Worm (Caenorhabditis elegans): ENCODE data around the gene dhs-25.

dhs-25 gene

DNA sequence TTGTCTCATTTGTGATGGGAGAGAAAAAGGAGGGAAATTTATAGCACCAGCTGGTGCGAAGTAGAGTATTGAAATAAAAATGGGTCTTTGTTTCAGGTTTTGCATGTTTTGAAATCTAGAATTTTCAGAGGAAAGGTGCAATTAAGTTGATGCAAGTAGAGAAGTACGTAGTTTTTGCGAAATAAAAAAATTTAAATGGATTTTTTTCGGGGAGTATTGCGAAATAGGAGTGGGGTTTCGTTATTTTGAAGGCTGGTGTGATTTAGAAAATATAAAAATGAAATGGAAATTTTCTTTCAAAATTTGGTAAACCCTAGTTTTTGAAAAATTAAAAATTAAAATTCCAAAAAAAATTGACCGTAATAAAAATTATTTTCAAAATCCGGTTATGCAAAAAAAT lies 41.8 kb downstream of the dhs-25 start:
- TF ChIP-seq blmp-1 (tag; optimal IDR thresholded peaks at IDR 0.05) (no peak), ztf-11 (tag; optimal IDR thresholded peaks at IDR 0.05) (no peak), elt-3 (tag; optimal IDR thresholded peaks at IDR 0.05) (no peak), nhr-28 (tag; optimal IDR thresholded peaks at IDR 0.05) (no peak), lsy-2 (tag; optimal IDR thresholded peaks at IDR 0.05) (no peak), elt-1 (tag; optimal IDR thresholded peaks at IDR 0.05; ENCODE audit: borderline replicate concordance, insufficient read depth) (no peak), nhr-237 (tag; optimal IDR thresholded peaks at IDR 0.05) (no peak), flh-1 (GFP tag; optimal IDR thresholded peaks at IDR 0.05) (no peak), tbx-8 (GFP tag; optimal IDR thresholded peaks at IDR 0.05) (no peak)

DNA sequence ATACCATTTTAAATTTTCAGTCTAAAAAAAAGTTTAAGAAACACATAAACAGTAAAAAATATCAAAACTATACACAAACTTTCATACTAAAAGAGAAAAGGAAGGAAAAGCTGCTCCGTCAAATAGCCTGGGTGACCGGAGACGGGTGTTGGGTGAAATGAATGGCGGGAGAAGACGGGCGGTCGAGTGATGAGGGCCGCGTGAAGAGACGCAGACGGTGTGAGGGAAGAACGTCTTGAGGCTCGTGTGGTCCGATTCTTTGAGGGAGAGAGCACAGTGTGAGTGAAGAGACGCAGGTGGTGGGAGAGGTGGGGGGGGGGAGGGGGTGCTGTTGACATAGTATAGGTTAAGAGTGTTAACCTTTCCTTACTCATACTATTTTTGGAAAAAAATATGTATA lies 42.7 kb downstream of the dhs-25 start:
- TF ChIP-seq mep-1 (tag; optimal IDR thresholded peaks at IDR 0.05) (peak; percentile 36), sptf-1 (tag; optimal IDR thresholded peaks at IDR 0.05) (peak; percentile 44), unc-120 (tag; optimal IDR thresholded peaks at IDR 0.05; ENCODE audit: poor library complexity, severe bottlenecking) (no peak), nhr-2 (tag; optimal IDR thresholded peaks at IDR 0.05) (peak; percentile 41), mab-5 (tag; optimal IDR thresholded peaks at IDR 0.05) (no peak)

DNA sequence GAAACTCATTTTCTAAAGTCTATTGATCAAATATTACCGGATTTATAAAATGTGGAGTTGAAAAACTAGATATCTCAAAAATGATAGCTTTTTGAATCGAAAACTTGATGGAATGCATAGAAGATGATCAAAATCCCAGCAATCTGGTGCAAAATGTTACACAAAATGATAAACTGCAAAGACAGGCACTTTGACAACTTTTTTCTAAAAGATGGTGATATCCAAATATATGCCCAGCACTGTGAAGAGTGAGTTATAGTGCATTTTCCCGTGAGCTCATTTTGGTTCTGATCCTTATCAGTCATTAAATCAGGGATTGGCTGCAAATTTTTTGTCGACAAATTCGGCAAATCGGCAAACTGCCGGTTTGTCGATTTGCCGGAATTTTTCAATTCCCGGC lies 48.9 kb downstream of the dhs-25 start, which contains the start of gene K06A9.3:
Gene K06A9.3, minus strand, starts transcription at position 101 of the 400 bp plus-strand sequence.
- TF ChIP-seq unc-120 (tag; optimal IDR thresholded peaks at IDR 0.05; ENCODE audit: poor library complexity, severe bottlenecking) (no peak), ceh-39 (tag; optimal IDR thresholded peaks at IDR 0.05) (no peak), cnd-1 (tag; optimal IDR thresholded peaks at IDR 0.05) (no peak), ham-2 (GFP tag; optimal IDR thresholded peaks at IDR 0.05) (no peak), elt-3 (tag; optimal IDR thresholded peaks at IDR 0.05) (no peak), nhr-12 (tag; optimal IDR thresholded peaks at IDR 0.05) (no peak), bed-3 (GFP tag; optimal IDR thresholded peaks at IDR 0.05) (no peak), tbx-8 (GFP tag; optimal IDR thresholded peaks at IDR 0.05) (no peak), unc-39 (tag; optimal IDR thresholded peaks at IDR 0.05) (no peak), drap-1 (GFP tag; optimal IDR thresholded peaks at IDR 0.05) (no peak), pha-4 (tag; optimal IDR thresholded peaks at IDR 0.05) (no peak)

DNA sequence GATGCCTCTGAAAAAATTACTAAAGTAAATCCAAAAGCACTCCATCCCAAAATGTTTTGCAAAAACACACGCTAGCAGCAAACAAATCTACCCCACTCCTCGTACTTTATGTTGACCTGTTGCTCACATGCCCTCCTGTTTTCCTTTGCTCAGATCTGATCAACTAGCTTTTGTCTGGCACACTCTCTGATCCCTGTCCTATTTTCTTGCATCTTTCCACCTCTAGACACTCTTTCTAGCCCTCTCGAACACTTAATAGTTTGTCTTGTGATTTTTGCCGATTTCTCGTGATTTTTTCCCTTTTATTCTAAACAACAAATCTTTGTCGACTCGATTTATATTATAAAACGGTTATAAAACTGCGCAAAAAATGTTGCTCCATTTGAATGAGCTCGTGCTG lies 49.8 kb downstream of the dhs-25 start, which contains the start of gene K06A9.2:
Gene K06A9.2, plus strand, starts transcription at position 229 of the 400 bp plus-strand sequence.
- TF ChIP-seq lin-13 (tag; optimal IDR thresholded peaks at IDR 0.05) (no peak), lsy-2 (tag; optimal IDR thresholded peaks at IDR 0.05) (no peak)

DNA sequence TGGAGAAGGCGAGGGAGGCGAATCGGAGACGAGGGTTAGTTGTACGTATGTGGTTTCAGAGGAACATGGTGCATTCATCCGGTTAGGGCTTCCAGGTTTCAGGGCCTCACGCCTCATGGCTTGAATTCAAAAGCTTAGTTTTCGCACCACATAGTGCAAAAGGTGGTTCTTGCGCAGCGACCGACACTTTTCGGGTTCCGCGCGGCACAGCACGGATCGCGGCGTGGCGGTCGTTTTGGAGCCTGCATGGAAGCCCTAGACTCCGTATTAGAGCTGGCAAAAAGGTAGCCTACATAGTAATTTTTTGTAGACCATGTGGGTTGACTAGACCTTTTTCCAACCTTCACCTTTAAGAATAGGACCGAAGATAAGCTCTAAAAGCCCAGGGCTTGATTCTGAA lies 52.5 kb downstream of the dhs-25 start:
- TF ChIP-seq sptf-1 (tag; optimal IDR thresholded peaks at IDR 0.05) (no peak), nhr-12 (tag; optimal IDR thresholded peaks at IDR 0.05) (no peak), nhr-2 (tag; optimal IDR thresholded peaks at IDR 0.05) (no peak), nhr-28 (tag; optimal IDR thresholded peaks at IDR 0.05) (no peak), mls-2 (tag; optimal IDR thresholded peaks at IDR 0.05) (no peak), blmp-1 (tag; optimal IDR thresholded peaks at IDR 0.05) (no peak)
